Worm (Caenorhabditis elegans): ENCODE data around the gene T10B10.4.

ce11 chrX:15160923-15161322 lies 29.0 kb upstream of the T10B10.4 start:
- no peak for TF ChIP-seq elt-2 (tag; optimal IDR thresholded peaks at IDR 0.05)
- no peak for TF ChIP-seq pha-4 (tag; optimal IDR thresholded peaks at IDR 0.05)
- no peak for TF ChIP-seq mec-3 (tag; optimal IDR thresholded peaks at IDR 0.05; ENCODE audit: borderline replicate concordance)
- no peak for TF ChIP-seq sdc-2 (tag; optimal IDR thresholded peaks at IDR 0.05)
- TF ChIP-seq pha-2 (tag; optimal IDR thresholded peaks at IDR 0.05) = no peak
- no peak for TF ChIP-seq syd-9 (tag; optimal IDR thresholded peaks at IDR 0.05)
- TF ChIP-seq pax-1 (tag; optimal IDR thresholded peaks at IDR 0.05) = no peak
